Fruit fly (Drosophila melanogaster) whole organism, embryonic: Measurements from ENCODE around the gene SecCl.

Experiments
- Bteb2 ChIP-seq: fragments of 200-800 bp; sonication (Bioruptor generic); optimal IDR thresholded peaks from 2 replicates; lab custom pipeline; 2016; ENCODE audit warnings: missing biosample characterization, missing genetic modification characterization
- CG10321 ChIP-seq: fragments of 200-800 bp; sonication (Bioruptor generic); IDR thresholded peaks from 2 replicates; pipeline ENCODE4 v1.3.6; 2022; ENCODE audit warnings: missing biosample characterization, missing genetic modification characterization
- CG10366 ChIP-seq: fragments of 200-800 bp; sonication (Bioruptor generic); IDR thresholded peaks from 2 replicates; pipeline ENCODE4 v1.3.6; 2022; ENCODE audit warnings: missing biosample characterization, missing genetic modification characterization
- CG10979 ChIP-seq: fragments of 200-800 bp; sonication (Bioruptor generic); optimal IDR thresholded peaks from 2 replicates; lab custom pipeline; 2018; ENCODE audit warnings: missing biosample characterization, mild to moderate bottlenecking, missing genetic modification characterization, moderate library complexity
- CG11093 ChIP-seq: fragments of 200-800 bp; sonication (Bioruptor generic); IDR thresholded peaks from 3 replicates; pipeline ENCODE4 v1.3.6; 2022; ENCODE audit warnings: missing biosample characterization, missing genetic modification characterization
- CG12659 ChIP-seq: fragments of 200-800 bp; sonication (Bioruptor generic); optimal IDR thresholded peaks from 3 replicates; lab custom pipeline; 2017; ENCODE audit warnings: mild to moderate bottlenecking, missing biosample characterization, missing genetic modification reagents, missing genetic modification characterization
- CG12769 ChIP-seq: fragments of 200-800 bp; sonication (Bioruptor generic); optimal IDR thresholded peaks from 2 replicates; lab custom pipeline; 2019; ENCODE audit warnings: missing biosample characterization, mild to moderate bottlenecking, missing genetic modification characterization, moderate library complexity
- CG14860 ChIP-seq: fragments of 200-800 bp; sonication (Bioruptor generic); IDR thresholded peaks from 3 replicates; pipeline ENCODE4 v1.3.6; 2022; ENCODE audit warnings: missing biosample characterization, missing genetic modification characterization; ENCODE audit not compliant: partially characterized antibody
- CG15011 ChIP-seq: fragments of 200-800 bp; sonication (Bioruptor generic); optimal IDR thresholded peaks from 3 replicates; lab custom pipeline; 2018; ENCODE audit warnings: missing biosample characterization, mild to moderate bottlenecking, missing genetic modification characterization
- CG15696 ChIP-seq: fragments of 200-800 bp; sonication (Bioruptor generic); optimal IDR thresholded peaks from 2 replicates; lab custom pipeline; 2019; ENCODE audit warnings: missing biosample characterization, mild to moderate bottlenecking, missing genetic modification characterization, moderate library complexity
- CG2116 ChIP-seq: fragments of 200-800 bp; sonication (Bioruptor generic); optimal IDR thresholded peaks from 3 replicates; lab custom pipeline; 2018; ENCODE audit warnings: missing biosample characterization, mild to moderate bottlenecking, missing genetic modification characterization
- CG2678 ChIP-seq: fragments of 200-800 bp; sonication (Bioruptor generic); optimal IDR thresholded peaks from 3 replicates; lab custom pipeline; 2019; ENCODE audit warnings: missing biosample characterization, mild to moderate bottlenecking, missing genetic modification characterization, moderate library complexity
- CG2875 ChIP-seq: fragments of 200-800 bp; sonication (Bioruptor generic); optimal IDR thresholded peaks from 2 replicates; lab custom pipeline; 2017; ENCODE audit warnings: missing biosample characterization, mild to moderate bottlenecking, missing genetic modification characterization, missing genetic modification reagents
- CG3065 ChIP-seq: fragments of 200-800 bp; sonication (Bioruptor generic); optimal IDR thresholded peaks from 2 replicates; lab custom pipeline; 2016; ENCODE audit warnings: missing biosample characterization, missing genetic modification characterization
- CG34224 ChIP-seq: fragments of 200-800 bp; sonication (Bioruptor generic); IDR thresholded peaks from 3 replicates; pipeline ENCODE4 v1.3.6; 2022; ENCODE audit warnings: missing biosample characterization, missing genetic modification characterization; ENCODE audit not compliant: partially characterized antibody
- CG4282 ChIP-seq: fragments of 200-800 bp; sonication (Bioruptor generic); optimal IDR thresholded peaks from 2 replicates; lab custom pipeline; 2016; ENCODE audit warnings: missing biosample characterization, missing genetic modification characterization
- CG7556 ChIP-seq: fragments of 200-800 bp; sonication (Bioruptor generic); optimal IDR thresholded peaks from 2 replicates; lab custom pipeline; 2017; ENCODE audit warnings: missing biosample characterization, mild to moderate bottlenecking, missing genetic modification characterization
- CG9215 ChIP-seq: fragments of 200-800 bp; sonication (Bioruptor generic); IDR thresholded peaks from 2 replicates; pipeline ENCODE4 v1.3.6; 2022; ENCODE audit warnings: missing biosample characterization, missing genetic modification characterization
- Dp ChIP-seq: fragments of 200-800 bp; sonication (Bioruptor generic); optimal IDR thresholded peaks from 2 replicates; lab custom pipeline; 2018; ENCODE audit warnings: missing biosample characterization, mild to moderate bottlenecking, missing genetic modification characterization, moderate library complexity
- Hmr ChIP-seq: fragments of 200-800 bp; sonication (Bioruptor generic); optimal IDR thresholded peaks from 3 replicates; lab custom pipeline; 2017; ENCODE audit warnings: mild to moderate bottlenecking, missing biosample characterization, missing genetic modification reagents, missing genetic modification characterization
- Hr78 ChIP-seq, 2 experiments: fragments of 200-800 bp in 1 of 2; fragments of >200 bp in 1 of 2; sonication (Bioruptor generic) in 1 of 2; optimal IDR thresholded peaks; 2 replicates each; lab custom pipeline; 2017 to 2019; ENCODE audit warnings: missing biosample characterization in 2 of 2, missing genetic modification characterization in 2 of 2, mild to moderate bottlenecking in 1 of 2, moderate library complexity in 1 of 2
- Neu2 ChIP-seq: fragments of 200-800 bp; sonication (Bioruptor generic); optimal IDR thresholded peaks from 3 replicates; lab custom pipeline; 2016; ENCODE audit warnings: missing biosample characterization, missing genetic modification characterization, borderline replicate concordance
- NfI ChIP-seq: fragments of 200-800 bp; sonication (Bioruptor generic); optimal IDR thresholded peaks from 3 replicates; lab custom pipeline; 2018; ENCODE audit warnings: missing biosample characterization, mild to moderate bottlenecking, missing genetic modification characterization, moderate library complexity
- Opbp ChIP-seq: fragments of 200-800 bp; sonication (Bioruptor generic); IDR thresholded peaks from 3 replicates; pipeline ENCODE4 v1.3.6; 2022; ENCODE audit warnings: missing biosample characterization, missing genetic modification characterization; ENCODE audit not compliant: partially characterized antibody
- TFAM ChIP-seq: fragments of 200-800 bp; sonication (Bioruptor generic); optimal IDR thresholded peaks from 2 replicates; lab custom pipeline; 2017; ENCODE audit warnings: missing biosample characterization, missing genetic modification characterization, inconsistent platforms
- Trl ChIP-seq, 3 experiments: fragments of >200 bp in 2 of 3; fragments of 200-800 bp in 1 of 3; sonication (Bioruptor generic) in 1 of 3; optimal IDR thresholded peaks; 2 replicates in 1 of 3; 3 replicates in 2 of 3; lab custom pipeline; 2016 to 2017; ENCODE audit warnings: missing biosample characterization in 1 of 3, missing genetic modification characterization in 1 of 3
- Xbp1 ChIP-seq: fragments of 200-800 bp; sonication (Bioruptor generic); optimal IDR thresholded peaks from 3 replicates; lab custom pipeline; 2016; ENCODE audit warnings: missing biosample characterization, mild to moderate bottlenecking, missing genetic modification characterization
- ash1 ChIP-seq: fragments of 200-800 bp; sonication (Bioruptor generic); optimal IDR thresholded peaks from 2 replicates; lab custom pipeline; 2018; ENCODE audit warnings: missing biosample characterization, mild to moderate bottlenecking, missing genetic modification characterization
- croc ChIP-seq: fragments of 200-800 bp; sonication (Bioruptor generic); conservative IDR thresholded peaks from 3 replicates; pipeline ENCODE4 v1.3.6; 2022; ENCODE audit warnings: missing biosample characterization, missing genetic modification characterization
- crol ChIP-seq: fragments of 200-800 bp; sonication (Bioruptor generic); IDR thresholded peaks from 2 replicates; pipeline ENCODE4 v1.3.6; 2022; ENCODE audit warnings: missing biosample characterization, missing genetic modification characterization
- dysf ChIP-seq: fragments of 200-800 bp; sonication (Bioruptor generic); IDR thresholded peaks from 3 replicates; pipeline ENCODE4 v1.3.6; 2022; ENCODE audit warnings: missing biosample characterization, missing genetic modification characterization
- emc ChIP-seq: fragments of 200-800 bp; sonication (Bioruptor generic); optimal IDR thresholded peaks from 2 replicates; lab custom pipeline; 2016; ENCODE audit warnings: missing biosample characterization, missing genetic modification characterization
- exex ChIP-seq: fragments of 200-800 bp; sonication (Bioruptor generic); optimal IDR thresholded peaks from 4 replicates; lab custom pipeline; 2018; ENCODE audit warnings: missing biosample characterization, mild to moderate bottlenecking, missing genetic modification characterization, moderate library complexity
- fd102C ChIP-seq: fragments of 200-800 bp; sonication (Bioruptor generic); optimal IDR thresholded peaks from 2 replicates; lab custom pipeline; 2018; ENCODE audit warnings: missing biosample characterization, mild to moderate bottlenecking, missing genetic modification characterization, moderate library complexity
- gro ChIP-seq: fragments of 200-800 bp; sonication (Bioruptor generic); optimal IDR thresholded peaks from 2 replicates; lab custom pipeline; 2016; ENCODE audit warnings: missing biosample characterization, missing genetic modification characterization
- gsb-n ChIP-seq: fragments of 200-800 bp; sonication (Bioruptor generic); optimal IDR thresholded peaks from 3 replicates; lab custom pipeline; 2018; ENCODE audit warnings: missing biosample characterization, mild to moderate bottlenecking, missing genetic modification characterization
- hth ChIP-seq: fragments of >200 bp; optimal IDR thresholded peaks from 2 replicates; lab custom pipeline; 2017; ENCODE audit warnings: inconsistent platforms
- jigr1 ChIP-seq: fragments of 200-800 bp; sonication (Bioruptor generic); IDR thresholded peaks from 3 replicates; pipeline ENCODE4 v1.3.6; 2022; ENCODE audit warnings: missing biosample characterization, missing genetic modification characterization
- lola ChIP-seq, 3 experiments: fragments of >200 bp in 2 of 3; fragments of 200-800 bp in 1 of 3; sonication (Bioruptor generic) in 1 of 3; optimal IDR thresholded peaks; 2 replicates each; lab custom pipeline; 2017 to 2019; ENCODE audit warnings: missing biosample characterization in 3 of 3, missing genetic modification characterization in 3 of 3, mild to moderate bottlenecking in 1 of 3, moderate library complexity in 1 of 3
- luna ChIP-seq: fragments of 200-800 bp; sonication (Bioruptor generic); optimal IDR thresholded peaks from 2 replicates; lab custom pipeline; 2016; ENCODE audit warnings: missing biosample characterization, missing genetic modification characterization
- mirr ChIP-seq: fragments of 200-800 bp; sonication (Bioruptor generic); optimal IDR thresholded peaks from 3 replicates; lab custom pipeline; 2018; ENCODE audit warnings: missing biosample characterization, mild to moderate bottlenecking, missing genetic modification characterization
- mld ChIP-seq: fragments of 200-800 bp; sonication (Bioruptor generic); IDR thresholded peaks from 3 replicates; pipeline ENCODE4 v1.3.6; 2022; ENCODE audit warnings: missing biosample characterization, missing genetic modification characterization; ENCODE audit not compliant: partially characterized antibody
- oc ChIP-seq: fragments of 200-800 bp; sonication (Bioruptor generic); optimal IDR thresholded peaks from 2 replicates; lab custom pipeline; 2018; ENCODE audit warnings: missing biosample characterization, mild to moderate bottlenecking, missing genetic modification characterization, moderate library complexity
- pros ChIP-seq: fragments of 200-800 bp; sonication (Bioruptor generic); optimal IDR thresholded peaks from 3 replicates; lab custom pipeline; 2019; ENCODE audit warnings: missing biosample characterization, mild to moderate bottlenecking, missing genetic modification characterization, moderate library complexity
- pum ChIP-seq: fragments of 200-800 bp; sonication (Bioruptor generic); optimal IDR thresholded peaks from 2 replicates; lab custom pipeline; 2016; ENCODE audit warnings: missing biosample characterization, missing genetic modification characterization
- salm ChIP-seq: fragments of 200-800 bp; sonication (Bioruptor generic); optimal IDR thresholded peaks from 2 replicates; lab custom pipeline; 2018; ENCODE audit warnings: missing biosample characterization, mild to moderate bottlenecking, missing genetic modification characterization
- slbo ChIP-seq: fragments of 200-800 bp; sonication (Bioruptor generic); IDR thresholded peaks from 2 replicates; pipeline ENCODE4 v1.3.6; 2022; ENCODE audit warnings: missing biosample characterization, missing genetic modification characterization
- trem ChIP-seq: fragments of 200-800 bp; optimal IDR thresholded peaks from 3 replicates; lab custom pipeline; 2019; ENCODE audit warnings: missing biosample characterization, mild to moderate bottlenecking, missing genetic modification characterization, moderate library complexity
- twi ChIP-seq: fragments of 200-800 bp; optimal IDR thresholded peaks from 2 replicates; lab custom pipeline; 2019; ENCODE audit warnings: missing biosample characterization, mild to moderate bottlenecking, missing genetic modification characterization, moderate library complexity
- vfl ChIP-seq: fragments of 200-800 bp; sonication (Bioruptor generic); optimal IDR thresholded peaks from 2 replicates; lab custom pipeline; 2016; ENCODE audit warnings: missing biosample characterization, missing genetic modification characterization

Gene SecCl

dm6 chr3L:17475979-17476393 lies 6.1 kb downstream of the SecCl start, which contains the start of gene CG34250 (continued):
- TF ChIP-seq CG2875, result no peak
- peak; percentile 79 for TF ChIP-seq CG12659 (GFP tag; lab: Kevin White, UChicago)
- TF ChIP-seq trem (tag; lab: Kevin White, UChicago), result peak; percentile 87
- no peak for TF ChIP-seq jigr1 (GFP tag; lab: Robert Waterston, UW)
- no peak for TF ChIP-seq CG3065 (GFP tag; lab: Kevin White, UChicago)
- TF ChIP-seq CG2116 (GFP tag; lab: Kevin White, UChicago), result peak; percentile 100
- no peak for TF ChIP-seq Bteb2
- peak; percentile 75; the same call in 2 of the 3 replicates for TF ChIP-seq Opbp (GFP tag; lab: Robert Waterston, UW)
- peak; percentile 30 for TF ChIP-seq exex (tag; lab: Kevin White, UChicago)
- TF ChIP-seq CG4282 (GFP tag; lab: Kevin White, UChicago), result no peak
- TF ChIP-seq NfI (GFP tag; lab: Kevin White, UChicago), result no peak
- no peak for TF ChIP-seq gro (GFP tag; lab: Kevin White, UChicago)
- TF ChIP-seq CG15011 (GFP tag; lab: Kevin White, UChicago), result no peak
- TF ChIP-seq slbo (GFP tag; lab: Robert Waterston, UW), result peak; percentile 47; the same call in 1 of the 2 replicates
- no peak for TF ChIP-seq CG10366 (GFP tag; lab: Robert Waterston, UW)
- TF ChIP-seq CG10321 (GFP tag; lab: Robert Waterston, UW), result no peak
- peak; percentile 15 for TF ChIP-seq CG2678
- TF ChIP-seq crol (GFP tag; lab: Robert Waterston, UW), result no peak
- peak; percentile 37 for TF ChIP-seq twi (tag; lab: Kevin White, UChicago)
- peak; percentile 47 for TF ChIP-seq Xbp1 (GFP tag; lab: Kevin White, UChicago)
- no peak for TF ChIP-seq Hr78 (GFP tag; optimal IDR thresholded peaks at IDR 0.05; lab: Kevin White, UChicago)
- no peak for TF ChIP-seq CG15696 (tag; lab: Kevin White, UChicago)
- no peak for TF ChIP-seq croc
- no peak for TF ChIP-seq emc
- no peak for TF ChIP-seq TFAM (GFP tag; lab: Kevin White, UChicago)
- no peak for TF ChIP-seq gsb-n (tag; lab: Kevin White, UChicago)
- no peak for TF ChIP-seq fd102C
- TF ChIP-seq CG14860 (GFP tag; lab: Robert Waterston, UW), result peak; percentile 66; the same call in 2 of the 3 replicates
- no peak for TF ChIP-seq mld
- no peak for TF ChIP-seq vfl (GFP tag; lab: Kevin White, UChicago)
- TF ChIP-seq CG7556 (GFP tag; lab: Kevin White, UChicago), result no peak
- no peak for TF ChIP-seq salm (tag; lab: Kevin White, UChicago)
- TF ChIP-seq CG11093 (GFP tag; lab: Robert Waterston, UW), result no peak
- TF ChIP-seq CG9215 (GFP tag; lab: Robert Waterston, UW), result no peak
- TF ChIP-seq pum (GFP tag; lab: Kevin White, UChicago), result peak; percentile 14
- no peak for TF ChIP-seq mirr (GFP tag; lab: Kevin White, UChicago)
- no peak for TF ChIP-seq Trl (optimal IDR thresholded peaks at IDR 0.05; lab: Kevin White, UChicago)
- TF ChIP-seq Trl (GFP tag; optimal IDR thresholded peaks at IDR 0.05; lab: Kevin White, UChicago), result no peak
- peak; percentile 55 for TF ChIP-seq Hmr
- TF ChIP-seq ash1 (GFP tag; lab: Kevin White, UChicago), result no peak
- no peak for TF ChIP-seq hth (lab: Kevin White, UChicago)
- no peak for TF ChIP-seq luna (GFP tag; lab: Kevin White, UChicago)
- no peak for TF ChIP-seq pros (GFP tag; lab: Kevin White, UChicago)
- TF ChIP-seq dysf, result no peak
- peak; percentile 71 for TF ChIP-seq CG34224 (GFP tag; lab: Robert Waterston, UW)
- TF ChIP-seq lola (GFP tag; optimal IDR thresholded peaks at IDR 0.05; lab: Kevin White, UChicago), result peak in 1 of 3 experiments; percentile 6
- TF ChIP-seq oc, result no peak
- TF ChIP-seq CG12769 (tag; lab: Kevin White, UChicago), result peak; percentile 48
- TF ChIP-seq Neu2 (GFP tag; lab: Kevin White, UChicago), result no peak
- TF ChIP-seq Dp (GFP tag; lab: Kevin White, UChicago), result peak; percentile 35
- no peak for TF ChIP-seq CG10979 (tag; lab: Kevin White, UChicago)
